Worm (Caenorhabditis elegans) whole organism, mixed stage, embryonic: ENCODE measurements around the gene fbxb-1.

ENCODE experiments used
- M03D4.4 ChIP-seq: sonication (generic microtip); optimal IDR thresholded peaks from 2 replicates; lab custom pipeline; 2017; ENCODE audit warnings: mild to moderate bottlenecking, missing genetic modification characterization, missing compliant biosample characterization
- bed-3 ChIP-seq: fragments of 200-800 bp; sonication (Bioruptor generic); optimal IDR thresholded peaks from 3 replicates; lab custom pipeline; 2018; ENCODE audit warnings: mild to moderate bottlenecking, missing genetic modification characterization, moderate library complexity, missing compliant biosample characterization
- blmp-1 ChIP-seq: fragments of 150-350 bp; optimal IDR thresholded peaks from 2 replicates; lab custom pipeline; 2014; ENCODE audit warnings: missing biosample characterization, missing genetic modification characterization
- ceh-39 ChIP-seq: fragments of 150-350 bp; optimal IDR thresholded peaks from 2 replicates; lab custom pipeline; 2014; ENCODE audit warnings: missing biosample characterization, missing genetic modification characterization
- ceh-43 ChIP-seq: fragments of 200-800 bp; sonication (Bioruptor generic); optimal IDR thresholded peaks from 2 replicates; lab custom pipeline; 2018; ENCODE audit warnings: mild to moderate bottlenecking, missing genetic modification characterization, moderate library complexity, missing compliant biosample characterization
- ceh-83 ChIP-seq: fragments of 200-800 bp; sonication (Bioruptor generic); optimal IDR thresholded peaks from 2 replicates; lab custom pipeline; 2018; ENCODE audit warnings: mild to moderate bottlenecking, missing genetic modification characterization, missing compliant biosample characterization
- ces-1 ChIP-seq: fragments of 150-350 bp; optimal IDR thresholded peaks from 2 replicates; lab custom pipeline; 2014; ENCODE audit warnings: missing biosample characterization, missing genetic modification reagents, missing genetic modification characterization
- drap-1 ChIP-seq: fragments of 200-800 bp; sonication (Bioruptor generic); optimal IDR thresholded peaks from 3 replicates; lab custom pipeline; 2018; ENCODE audit warnings: mild to moderate bottlenecking, missing genetic modification characterization, missing compliant biosample characterization
- elt-3 ChIP-seq: fragments of 150-350 bp; optimal IDR thresholded peaks from 2 replicates; lab custom pipeline; 2014; ENCODE audit warnings: missing biosample characterization, missing genetic modification characterization
- flh-1 ChIP-seq: fragments of 200-800 bp; sonication (Bioruptor generic); optimal IDR thresholded peaks from 2 replicates; lab custom pipeline; 2018; ENCODE audit warnings: mild to moderate bottlenecking, missing genetic modification characterization, moderate library complexity, missing compliant biosample characterization
- ham-2 ChIP-seq: fragments of 200-800 bp; sonication (Bioruptor generic); optimal IDR thresholded peaks from 2 replicates; lab custom pipeline; 2018; ENCODE audit warnings: mild to moderate bottlenecking, missing genetic modification characterization, missing compliant biosample characterization
- hlh-1 ChIP-seq: fragments of 150-350 bp; optimal IDR thresholded peaks from 2 replicates; lab custom pipeline; 2014; ENCODE audit warnings: missing biosample characterization, missing genetic modification reagents, missing genetic modification characterization
- lin-13 ChIP-seq: fragments of 150-350 bp; optimal IDR thresholded peaks from 2 replicates; lab custom pipeline; 2014; ENCODE audit warnings: missing biosample characterization, missing genetic modification characterization
- lin-32 ChIP-seq: fragments of 200-800 bp; sonication (Bioruptor generic); optimal IDR thresholded peaks from 2 replicates; lab custom pipeline; 2018; ENCODE audit warnings: mild to moderate bottlenecking, missing genetic modification characterization, missing compliant biosample characterization
- lsy-2 ChIP-seq: fragments of 150-350 bp; optimal IDR thresholded peaks from 2 replicates; lab custom pipeline; 2014; ENCODE audit warnings: missing biosample characterization, missing genetic modification characterization
- mab-5 ChIP-seq: fragments of 150-350 bp; optimal IDR thresholded peaks from 2 replicates; lab custom pipeline; 2014; ENCODE audit warnings: missing biosample characterization, missing genetic modification characterization
- mep-1 ChIP-seq: fragments of 150-350 bp; optimal IDR thresholded peaks from 2 replicates; lab custom pipeline; 2017; ENCODE audit warnings: missing biosample characterization, missing genetic modification reagents, missing genetic modification characterization, inconsistent platforms
- mls-2 ChIP-seq: sonication (generic microtip); optimal IDR thresholded peaks from 2 replicates; lab custom pipeline; 2016; ENCODE audit warnings: mild to moderate bottlenecking, missing genetic modification characterization, moderate library complexity, missing compliant biosample characterization
- nhr-12 ChIP-seq: fragments of 150-350 bp; optimal IDR thresholded peaks from 2 replicates; lab custom pipeline; 2014; ENCODE audit warnings: missing biosample characterization, missing genetic modification characterization
- nhr-2 ChIP-seq: fragments of 150-350 bp; optimal IDR thresholded peaks from 2 replicates; lab custom pipeline; 2014; ENCODE audit warnings: missing biosample characterization, missing genetic modification characterization
- nhr-76 ChIP-seq: sonication (generic microtip); optimal IDR thresholded peaks from 2 replicates; lab custom pipeline; 2017; ENCODE audit warnings: missing biosample characterization, missing genetic modification characterization
- pha-4 ChIP-seq: fragments of 150-350 bp; optimal IDR thresholded peaks from 2 replicates; lab custom pipeline; 2018; ENCODE audit warnings: missing biosample characterization, missing genetic modification reagents, missing genetic modification characterization
- sem-2 ChIP-seq: fragments of 200-800 bp; sonication (Bioruptor generic); optimal IDR thresholded peaks from 2 replicates; lab custom pipeline; 2018; ENCODE audit warnings: mild to moderate bottlenecking, missing genetic modification characterization, missing compliant biosample characterization
- snpc-4 ChIP-seq: fragments of 150-350 bp; optimal IDR thresholded peaks from 2 replicates; lab custom pipeline; 2014; ENCODE audit warnings: missing biosample characterization, missing genetic modification characterization
- sptf-1 ChIP-seq: sonication (generic microtip); optimal IDR thresholded peaks from 2 replicates; lab custom pipeline; 2017; ENCODE audit warnings: mild to moderate bottlenecking, missing genetic modification characterization, moderate library complexity, missing compliant biosample characterization
- tbx-8 ChIP-seq: fragments of 200-800 bp; sonication (Bioruptor generic); optimal IDR thresholded peaks from 2 replicates; lab custom pipeline; 2018; ENCODE audit warnings: mild to moderate bottlenecking, missing genetic modification characterization, moderate library complexity, missing compliant biosample characterization
- unc-120 ChIP-seq: sonication (generic microtip); optimal IDR thresholded peaks from 2 replicates; lab custom pipeline; 2017; ENCODE audit warnings: missing genetic modification characterization, missing compliant biosample characterization; ENCODE audit not compliant: poor library complexity, severe bottlenecking
- unc-39 ChIP-seq: fragments of 150-350 bp; optimal IDR thresholded peaks from 2 replicates; lab custom pipeline; 2014; ENCODE audit warnings: missing biosample characterization, missing genetic modification characterization
- unc-62 ChIP-seq: fragments of 150-350 bp; optimal IDR thresholded peaks from 2 replicates; lab custom pipeline; 2014; ENCODE audit warnings: missing biosample characterization, missing genetic modification reagents, missing genetic modification characterization
- zip-8 ChIP-seq: fragments of 150-350 bp; optimal IDR thresholded peaks from 2 replicates; lab custom pipeline; 2014; ENCODE audit warnings: missing biosample characterization, missing genetic modification characterization
- ztf-11 ChIP-seq: fragments of 150-350 bp; optimal IDR thresholded peaks from 2 replicates; lab custom pipeline; 2014; ENCODE audit warnings: missing biosample characterization, missing genetic modification characterization

The fbxb-1 gene

DNA sequence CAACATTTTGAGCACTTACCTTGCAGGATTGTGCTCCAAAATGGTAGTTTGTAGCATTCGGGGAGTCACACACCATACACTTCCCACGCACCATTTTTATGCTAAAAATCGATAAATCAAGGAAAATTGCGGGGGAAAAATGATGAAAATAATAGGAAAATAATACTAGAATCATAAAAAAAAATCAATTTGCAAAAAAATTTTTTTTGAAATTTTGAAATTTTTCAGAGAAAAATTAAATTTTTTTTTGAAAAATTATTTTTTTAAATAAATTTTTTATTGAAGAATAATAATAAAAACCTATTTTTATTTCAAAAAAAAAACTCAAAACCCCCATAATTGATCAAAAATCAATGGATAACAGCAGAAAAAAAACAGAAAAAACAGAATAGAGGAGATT lies 28.4 kb upstream of the fbxb-1 start, which contains the start of gene nhr-79:
Gene nhr-79, minus strand, starts transcription at position 101 of the 400 bp plus-strand sequence.
- TF ChIP-seq flh-1, result no peak
- no peak for TF ChIP-seq zip-8 (tag; lab: Kevin White, UChicago)
- no peak for TF ChIP-seq nhr-12 (tag; lab: Kevin White, UChicago)
- no peak for TF ChIP-seq snpc-4 (tag; lab: Kevin White, UChicago)

DNA sequence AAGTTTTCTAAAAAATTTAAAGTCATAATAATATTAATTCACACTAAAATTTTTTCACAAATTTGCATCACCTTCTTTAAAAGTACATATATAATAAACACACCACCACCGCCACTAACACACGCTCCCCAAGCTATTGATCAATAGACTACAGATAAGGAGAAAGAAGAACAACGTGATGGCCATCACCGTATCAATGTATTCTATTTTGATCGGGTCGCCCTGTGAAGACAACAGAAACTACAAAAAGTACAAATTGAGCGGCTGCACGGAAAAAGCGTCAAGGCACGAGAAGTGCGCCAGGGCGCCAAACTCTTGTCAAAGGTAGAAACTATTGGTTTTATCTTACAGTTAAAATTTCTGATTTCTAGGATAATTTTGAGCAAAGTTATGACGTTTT lies 27.8 kb upstream of the fbxb-1 start:
- TF ChIP-seq nhr-12 (tag; lab: Kevin White, UChicago) (no peak), ztf-11 (tag; lab: Kevin White, UChicago) (no peak), zip-8 (tag; lab: Kevin White, UChicago) (no peak), hlh-1 (no peak), M03D4.4 (no peak), flh-1 (no peak), nhr-76 (tag; lab: Kevin White, UChicago) (no peak), drap-1 (no peak), unc-39 (tag; lab: Kevin White, UChicago) (no peak), elt-3 (tag; lab: Kevin White, UChicago) (no peak), mab-5 (tag; lab: Kevin White, UChicago) (no peak)

DNA sequence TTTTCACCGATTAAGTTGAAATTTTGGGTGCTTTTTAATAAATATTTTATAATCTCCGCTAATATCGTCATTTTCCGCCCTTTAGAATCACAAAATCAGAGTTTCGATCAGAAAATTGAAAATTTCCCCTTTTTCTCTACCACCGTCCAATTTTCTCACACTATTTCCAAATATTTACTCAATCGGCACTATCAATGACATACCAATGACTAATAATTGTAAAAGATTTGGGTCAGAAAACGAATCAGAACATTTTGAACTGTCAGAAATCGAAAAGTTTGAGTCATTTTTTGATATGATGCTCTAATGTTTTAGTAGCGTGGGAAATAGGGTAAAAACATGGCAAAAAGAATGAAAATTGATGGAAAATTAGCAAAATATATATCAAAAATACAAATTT lies 23.1 kb upstream of the fbxb-1 start, which contains the start of gene srr-2:
Gene srr-2, minus strand, starts transcription at position 73 of the 400 bp plus-strand sequence.
- no peak for TF ChIP-seq mls-2
- no peak for TF ChIP-seq mab-5 (tag; lab: Kevin White, UChicago)
- TF ChIP-seq tbx-8 (GFP tag; lab: Kevin White, UChicago), result no peak
- TF ChIP-seq nhr-12 (tag; lab: Kevin White, UChicago), result no peak
- TF ChIP-seq blmp-1 (tag; lab: Kevin White, UChicago), result no peak
- no peak for TF ChIP-seq lin-32
- no peak for TF ChIP-seq ces-1 (GFP tag; lab: Kevin White, UChicago)
- TF ChIP-seq unc-120 (tag; lab: Kevin White, UChicago), result no peak
- TF ChIP-seq ceh-83 (GFP tag; lab: Kevin White, UChicago), result no peak
- no peak for TF ChIP-seq ztf-11 (tag; lab: Kevin White, UChicago)
- no peak for TF ChIP-seq elt-3 (tag; lab: Kevin White, UChicago)
- no peak for TF ChIP-seq zip-8 (tag; lab: Kevin White, UChicago)

DNA sequence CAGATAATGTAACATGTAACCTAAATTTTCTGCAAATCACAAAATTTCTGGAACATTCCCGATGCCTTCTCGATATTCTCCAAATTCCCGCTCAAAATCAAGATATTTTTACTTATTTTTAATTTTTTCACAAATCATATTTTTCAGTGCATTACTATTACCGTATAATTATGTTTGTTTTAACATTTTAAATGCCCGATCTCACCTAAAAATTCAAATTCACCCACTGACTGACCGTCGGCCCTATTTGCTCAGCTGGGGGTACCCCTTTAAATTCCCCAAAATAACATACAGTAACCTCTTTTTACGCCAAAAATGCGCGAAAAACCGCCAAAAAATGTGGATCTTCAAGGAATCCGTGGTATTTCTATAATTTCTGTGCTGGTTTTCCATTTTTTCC lies 22.5 kb upstream of the fbxb-1 start, which contains the start of gene oac-49:
Gene oac-49, plus strand, starts transcription at position 301 of the 400 bp plus-strand sequence.
- no peak for TF ChIP-seq unc-39 (tag; lab: Kevin White, UChicago)
- TF ChIP-seq nhr-2, result no peak
- no peak for TF ChIP-seq ceh-39
- no peak for TF ChIP-seq sem-2
- no peak for TF ChIP-seq mab-5 (tag; lab: Kevin White, UChicago)
- no peak for TF ChIP-seq ceh-43
- no peak for TF ChIP-seq flh-1
- TF ChIP-seq ham-2 (GFP tag; lab: Kevin White, UChicago), result no peak
- no peak for TF ChIP-seq pha-4
- TF ChIP-seq mep-1 (tag; lab: Kevin White, UChicago), result no peak
- no peak for TF ChIP-seq M03D4.4
- no peak for TF ChIP-seq ces-1 (GFP tag; lab: Kevin White, UChicago)
- no peak for TF ChIP-seq lin-13
- TF ChIP-seq hlh-1, result no peak
- TF ChIP-seq, all 35 proteins: peak for 0

DNA sequence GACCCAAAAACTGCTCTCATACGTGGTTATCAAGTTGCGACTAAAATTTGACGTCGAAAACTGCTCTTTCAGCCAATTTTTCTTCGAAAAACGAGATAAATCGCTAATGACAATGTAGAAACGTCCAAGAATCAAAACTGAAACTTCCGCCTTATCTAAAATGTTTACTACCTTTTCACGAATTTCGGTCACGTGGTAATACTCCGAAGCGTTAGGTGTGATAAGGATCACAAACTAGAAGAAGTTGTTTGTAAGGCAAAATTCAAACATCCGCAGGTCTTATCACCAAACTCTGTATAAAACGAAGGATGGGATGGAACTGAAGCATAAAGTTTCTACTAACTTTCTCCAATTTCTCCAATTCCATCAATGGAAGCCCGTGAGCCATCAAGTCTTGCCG lies 9.7 kb upstream of the fbxb-1 start, which contains the start of gene sqst-3:
Gene sqst-3, plus strand, starts transcription at position 370 of the 400 bp plus-strand sequence.
- TF ChIP-seq M03D4.4 (no peak), mep-1 (tag; lab: Kevin White, UChicago) (no peak), hlh-1 (no peak), ztf-11 (tag; lab: Kevin White, UChicago) (no peak)
- TF ChIP-seq, all 35 proteins: peak for 0

DNA sequence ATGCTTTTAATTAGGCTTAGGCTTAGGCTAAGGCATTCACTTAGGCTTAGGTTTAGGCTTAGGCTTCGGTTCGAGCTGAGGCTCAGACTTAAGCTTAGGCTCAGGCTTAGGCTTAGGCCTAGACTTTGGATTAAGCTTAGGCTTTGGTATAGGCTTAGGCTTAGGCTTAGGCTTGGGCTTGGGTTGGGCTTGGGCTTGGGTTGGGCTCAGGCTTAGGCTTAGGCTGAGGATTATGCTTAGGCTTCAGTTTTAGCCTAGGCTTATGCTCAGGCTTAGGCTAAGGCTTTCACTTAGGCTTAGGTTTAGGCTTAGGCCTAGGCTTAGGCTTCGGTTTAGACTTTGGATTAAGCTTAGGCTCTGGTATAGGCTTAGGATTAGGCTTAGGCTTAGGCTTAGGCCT lies 9.0 kb upstream of the fbxb-1 start:
- TF ChIP-seq ham-2 (GFP tag; lab: Kevin White, UChicago), result peak; percentile 51
- no peak for TF ChIP-seq sem-2
- TF ChIP-seq unc-39 (tag; lab: Kevin White, UChicago), result peak; percentile 3

DNA sequence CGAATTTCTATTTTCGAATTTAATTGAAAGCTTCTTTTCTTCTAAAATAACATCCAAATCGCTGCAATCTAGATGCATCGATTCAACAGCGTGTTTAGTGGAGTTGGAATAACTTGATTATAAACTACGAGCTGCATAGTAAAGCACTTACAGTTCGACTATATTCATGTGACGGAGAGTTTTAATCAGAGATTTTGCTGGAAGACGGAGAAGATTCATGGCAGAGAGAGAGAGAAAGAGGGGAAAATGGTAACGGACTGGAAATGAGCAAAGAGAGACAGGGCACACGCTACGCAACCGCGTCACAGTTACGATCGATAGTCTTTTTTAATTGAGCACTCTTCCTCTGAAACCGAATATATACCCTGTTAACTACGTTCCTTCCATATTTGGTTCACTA lies 6.7 kb upstream of the fbxb-1 start, which contains the start of gene fbxb-116:
Gene fbxb-116, plus strand, starts transcription at position 301 of the 400 bp plus-strand sequence.
- TF ChIP-seq sptf-1, result no peak
- no peak for TF ChIP-seq bed-3
- TF ChIP-seq mep-1 (tag; lab: Kevin White, UChicago), result no peak
- TF ChIP-seq unc-39 (tag; lab: Kevin White, UChicago), result no peak
- no peak for TF ChIP-seq snpc-4 (tag; lab: Kevin White, UChicago)
- no peak for TF ChIP-seq lsy-2 (tag; lab: Kevin White, UChicago)
- TF ChIP-seq flh-1, result no peak
- no peak for TF ChIP-seq ceh-39
- TF ChIP-seq unc-62 (GFP tag; lab: Kevin White, UChicago), result no peak
- TF ChIP-seq drap-1, result no peak
- TF ChIP-seq ceh-43, result no peak
